Worm (Caenorhabditis elegans) whole organism, young adult: Measurements from ENCODE around the gene nep-25.

ENCODE experiments used
- D2030.7 ChIP-seq: fragments of 200-800 bp; sonication (Bioruptor generic); IDR thresholded peaks from 2 replicates; pipeline ENCODE4 v1.3.6; 2022; ENCODE audit warnings: missing genetic modification reagents, missing genetic modification characterization, missing compliant biosample characterization
- F52B5.7 ChIP-seq: sonication (generic microtip); optimal IDR thresholded peaks from 2 replicates; lab custom pipeline; 2016; ENCODE audit warnings: mild to moderate bottlenecking, missing genetic modification characterization, missing compliant biosample characterization
- F57C9.4 ChIP-seq: sonication (generic microtip); optimal IDR thresholded peaks from 2 replicates; lab custom pipeline; 2017; ENCODE audit warnings: mild to moderate bottlenecking, missing genetic modification characterization, missing compliant biosample characterization
- K11D2.4 ChIP-seq: fragments of 200-800 bp; sonication (Bioruptor generic); IDR thresholded peaks from 2 replicates; pipeline ENCODE4 v1.3.6; 2022; ENCODE audit warnings: missing genetic modification reagents, missing genetic modification characterization, missing compliant biosample characterization
- T26A5.8 ChIP-seq: sonication (generic microtip); optimal IDR thresholded peaks from 2 replicates; lab custom pipeline; 2016; ENCODE audit warnings: missing genetic modification characterization, missing compliant biosample characterization
- Y56A3A.18 ChIP-seq: fragments of 200-800 bp; sonication (Bioruptor generic); IDR thresholded peaks from 2 replicates; pipeline ENCODE4 v1.3.6; 2022; ENCODE audit warnings: missing genetic modification reagents, missing genetic modification characterization, missing compliant biosample characterization
- Y95B8A.8 ChIP-seq: fragments of 200-800 bp; sonication (Bioruptor generic); IDR thresholded peaks from 2 replicates; pipeline ENCODE4 v1.3.6; 2022; ENCODE audit warnings: missing genetic modification reagents, missing genetic modification characterization, missing compliant biosample characterization
- ZK185.1 ChIP-seq: sonication (generic microtip); optimal IDR thresholded peaks from 2 replicates; lab custom pipeline; 2016; ENCODE audit warnings: mild to moderate bottlenecking, missing genetic modification characterization, missing compliant biosample characterization; ENCODE audit not compliant: poor library complexity, severe bottlenecking
- ama-1 ChIP-seq, 3 experiments: fragments of 150-350 bp in 1 of 3; sonication (generic microtip) in 2 of 3; optimal IDR thresholded peaks; 2 replicates each; lab custom pipeline; 2014 to 2018; ENCODE audit warnings: missing biosample characterization in 2 of 3, missing genetic modification characterization in 2 of 3, missing genetic modification reagents in 2 of 3
- attf-3 ChIP-seq: fragments of 200-800 bp; sonication (Bioruptor generic); conservative IDR thresholded peaks from 2 replicates; pipeline ENCODE4 v1.3.6; 2022; ENCODE audit warnings: missing genetic modification reagents, missing genetic modification characterization, missing compliant biosample characterization
- attf-5 ChIP-seq: fragments of 200-800 bp; sonication (Bioruptor generic); optimal IDR thresholded peaks from 2 replicates; lab custom pipeline; 2018; ENCODE audit warnings: mild to moderate bottlenecking, missing genetic modification characterization, missing compliant biosample characterization
- attf-6 ChIP-seq: fragments of 200-800 bp; sonication (Bioruptor generic); IDR thresholded peaks from 2 replicates; pipeline ENCODE4 v1.3.6; 2022; ENCODE audit warnings: missing genetic modification reagents, missing genetic modification characterization, missing compliant biosample characterization
- ccch-3 ChIP-seq: fragments of 200-800 bp; sonication (Bioruptor generic); optimal IDR thresholded peaks from 2 replicates; lab custom pipeline; 2018; ENCODE audit warnings: mild to moderate bottlenecking, missing genetic modification characterization, missing compliant biosample characterization
- cebp-1 ChIP-seq, 2 experiments: fragments of 200-800 bp in 1 of 2; sonication (Bioruptor generic) in 1 of 2; sonication (generic microtip) in 1 of 2; IDR thresholded peaks in 1 of 2; optimal IDR thresholded peaks in 1 of 2; 2 replicates each; pipeline versions ENCODE4 v1.3.6 to Lab custom; 2017 to 2022; ENCODE audit warnings: missing compliant biosample characterization in 2 of 2, missing genetic modification characterization in 2 of 2, mild to moderate bottlenecking in 1 of 2, missing genetic modification reagents in 1 of 2, moderate library complexity in 1 of 2
- ceh-100 ChIP-seq: fragments of 200-800 bp; sonication (Bioruptor generic); IDR thresholded peaks from 2 replicates; pipeline ENCODE4 v1.3.6; 2022; ENCODE audit warnings: missing genetic modification reagents, missing genetic modification characterization, missing compliant biosample characterization
- ceh-40 ChIP-seq: fragments of 200-800 bp; sonication (Bioruptor generic); IDR thresholded peaks from 2 replicates; pipeline ENCODE4 v1.3.6; 2022; ENCODE audit warnings: missing genetic modification characterization, missing compliant biosample characterization
- dox-1 ChIP-seq: fragments of 200-800 bp; sonication (Bioruptor generic); IDR thresholded peaks from 2 replicates; pipeline ENCODE4 v1.3.6; 2022; ENCODE audit warnings: missing genetic modification reagents, missing genetic modification characterization, missing compliant biosample characterization
- dpff-1 ChIP-seq: sonication (generic microtip); optimal IDR thresholded peaks from 2 replicates; lab custom pipeline; 2017; ENCODE audit warnings: mild to moderate bottlenecking, missing genetic modification characterization, missing compliant biosample characterization
- egl-18 ChIP-seq: fragments of 200-800 bp; sonication (Bioruptor generic); IDR thresholded peaks from 2 replicates; pipeline ENCODE4 v1.3.6; 2022; ENCODE audit warnings: missing genetic modification reagents, missing genetic modification characterization, missing compliant biosample characterization
- hlh-12 ChIP-seq: sonication (generic microtip); optimal IDR thresholded peaks from 2 replicates; lab custom pipeline; 2016; ENCODE audit warnings: missing genetic modification characterization, missing compliant biosample characterization
- hsf-1 ChIP-seq: fragments of 200-800 bp; sonication (Bioruptor generic); IDR thresholded peaks from 2 replicates; pipeline ENCODE4 v1.3.6; 2022; ENCODE audit warnings: missing genetic modification reagents, missing genetic modification characterization, missing compliant biosample characterization
- lin-54 ChIP-seq: fragments of 200-800 bp; sonication (Bioruptor generic); optimal IDR thresholded peaks from 2 replicates; lab custom pipeline; 2018; ENCODE audit warnings: mild to moderate bottlenecking, missing genetic modification characterization, missing compliant biosample characterization
- lsy-27 ChIP-seq: sonication (generic microtip); optimal IDR thresholded peaks from 2 replicates; lab custom pipeline; 2017; ENCODE audit warnings: missing genetic modification characterization, mild to moderate bottlenecking, missing compliant biosample characterization, antibody characterized with exemption, missing genotype, borderline replicate concordance; ENCODE audit not compliant: insufficient read depth
- madf-10 ChIP-seq: sonication (generic microtip); optimal IDR thresholded peaks from 2 replicates; lab custom pipeline; 2016; ENCODE audit warnings: mild to moderate bottlenecking, missing genetic modification characterization, missing compliant biosample characterization
- mel-28 ChIP-seq: sonication (generic microtip); optimal IDR thresholded peaks from 2 replicates; lab custom pipeline; 2016; ENCODE audit warnings: borderline replicate concordance, mild to moderate bottlenecking, missing genetic modification characterization, missing compliant biosample characterization
- mes-4 ChIP-seq: sonication (generic microtip); optimal IDR thresholded peaks from 2 replicates; lab custom pipeline; 2016; ENCODE audit warnings: missing genotype, missing genetic modification characterization, missing compliant biosample characterization
- nfya-1 ChIP-seq: sonication (generic microtip); optimal IDR thresholded peaks from 2 replicates; lab custom pipeline; 2017; ENCODE audit warnings: antibody characterized with exemption, missing compliant biosample characterization, missing genetic modification characterization, borderline replicate concordance; ENCODE audit not compliant: insufficient read depth
- nfyb-1 ChIP-seq: fragments of 200-800 bp; sonication (Bioruptor generic); IDR thresholded peaks from 2 replicates; pipeline ENCODE4 v1.3.6; 2022; ENCODE audit warnings: missing genetic modification reagents, missing genetic modification characterization, missing compliant biosample characterization
- nhr-27 ChIP-seq: fragments of 200-800 bp; sonication (Bioruptor generic); optimal IDR thresholded peaks from 2 replicates; lab custom pipeline; 2018; ENCODE audit warnings: mild to moderate bottlenecking, missing genetic modification characterization, moderate library complexity, missing compliant biosample characterization
- nhr-80 ChIP-seq: sonication (generic microtip); optimal IDR thresholded peaks from 2 replicates; lab custom pipeline; 2016; ENCODE audit warnings: missing genetic modification characterization, missing compliant biosample characterization
- pha-4 ChIP-seq: fragments of 150-350 bp; sonication (generic microtip); optimal IDR thresholded peaks from 2 replicates; lab custom pipeline; 2014; ENCODE audit warnings: missing biosample characterization, missing genetic modification reagents, missing genetic modification characterization
- rcor-1 ChIP-seq: fragments of 200-800 bp; sonication (Bioruptor generic); IDR thresholded peaks from 2 replicates; pipeline ENCODE4 v1.3.6; 2022; ENCODE audit warnings: missing genetic modification reagents, missing genetic modification characterization, missing compliant biosample characterization
- sea-2 ChIP-seq: fragments of 200-800 bp; sonication (Bioruptor generic); IDR thresholded peaks from 2 replicates; pipeline ENCODE4 v1.3.6; 2022; ENCODE audit warnings: missing genetic modification characterization, missing compliant biosample characterization
- snpc-1.3 ChIP-seq: sonication (generic microtip); optimal IDR thresholded peaks from 2 replicates; lab custom pipeline; 2017; ENCODE audit warnings: missing genetic modification characterization, mild to moderate bottlenecking, missing compliant biosample characterization, antibody characterized with exemption, moderate library complexity, missing genotype, missing genetic modification reagents; ENCODE audit not compliant: insufficient read depth
- snpc-4 ChIP-seq, 5 experiments: fragments of 150-350 bp in 1 of 5; sonication (generic microtip) in 4 of 5; optimal IDR thresholded peaks; 2 replicates each; lab custom pipeline; 2014 to 2018; ENCODE audit warnings: missing genetic modification characterization in 5 of 5, missing biosample characterization in 3 of 5, antibody characterized with exemption in 2 of 5, mild to moderate bottlenecking in 2 of 5, missing compliant biosample characterization in 2 of 5, missing genotype in 2 of 5, moderate library complexity in 2 of 5, missing genetic modification reagents in 1 of 5
- sptf-2 ChIP-seq: fragments of 200-800 bp; sonication (Bioruptor generic); optimal IDR thresholded peaks from 2 replicates; lab custom pipeline; 2018; ENCODE audit warnings: mild to moderate bottlenecking, missing genetic modification characterization, missing compliant biosample characterization
- unc-62 ChIP-seq: fragments of 150-350 bp; optimal IDR thresholded peaks from 2 replicates; lab custom pipeline; 2014; ENCODE audit warnings: missing biosample characterization, missing genetic modification reagents, missing genetic modification characterization
- zfh-2 ChIP-seq: fragments of 200-800 bp; sonication (Bioruptor generic); conservative IDR thresholded peaks from 2 replicates; pipeline ENCODE4 v1.3.6; 2022; ENCODE audit warnings: missing genetic modification reagents, missing genetic modification characterization, missing compliant biosample characterization
- ztf-25 ChIP-seq: fragments of 200-800 bp; sonication (Bioruptor generic); IDR thresholded peaks from 2 replicates; pipeline ENCODE4 v1.3.6; 2022; ENCODE audit warnings: missing genetic modification reagents, missing genetic modification characterization, missing compliant biosample characterization
- ztf-28 ChIP-seq: fragments of 200-800 bp; sonication (Bioruptor generic); IDR thresholded peaks from 2 replicates; pipeline ENCODE4 v1.3.6; 2022; ENCODE audit warnings: missing genetic modification reagents, missing genetic modification characterization, missing compliant biosample characterization

nep-25 gene

ce11 chrII:5838453-5838852 is 3.6 kb upstream of the nep-25 start, which contains the start of gene ZK1248.15:
Gene ZK1248.15 (minus strand): TSS chrII:5838553.
- no peak for TF ChIP-seq attf-5 (GFP tag; lab: Kevin White, UChicago)
- no peak for TF ChIP-seq hlh-12 (tag; lab: Kevin White, UChicago)
- no peak for TF ChIP-seq nhr-80 (tag; lab: Kevin White, UChicago)
- TF ChIP-seq ZK185.1 (tag; lab: Kevin White, UChicago), result no peak

ce11 chrII:5839227-5839626 is 2.8 kb upstream of the nep-25 start, which contains the start of gene ZK1248.19:
Gene ZK1248.19 (minus strand): TSS chrII:5839414.
- TF ChIP-seq pha-4, result no peak
- no peak for TF ChIP-seq sptf-2 (GFP tag; lab: Kevin White, UChicago)
- peak; percentile 70; the same call in 1 of the 2 replicates for TF ChIP-seq rcor-1
- no peak for TF ChIP-seq attf-6
- TF ChIP-seq ceh-100, result peak; percentile 52; the same call in 1 of the 2 replicates
- TF ChIP-seq lsy-27, result no peak
- TF ChIP-seq snpc-4 (GFP tag; optimal IDR thresholded peaks at IDR 0.05; lab: Kevin White, UChicago), result no peak
- TF ChIP-seq snpc-4 (tag; optimal IDR thresholded peaks at IDR 0.05; lab: Kevin White, UChicago), result peak in 1 of 4 experiments; percentile 26
- no peak for TF ChIP-seq attf-3 (GFP tag; lab: Robert Waterston, UW)
- TF ChIP-seq, all 124 proteins: peak for 3

- no peak for TF ChIP-seq ceh-40 (GFP tag; lab: Robert Waterston, UW)
- TF ChIP-seq ama-1 (optimal IDR thresholded peaks at IDR 0.05; lab: Kevin White, UChicago), result no peak
- TF ChIP-seq ama-1 (GFP tag; optimal IDR thresholded peaks at IDR 0.05; lab: Kevin White, UChicago), result no peak
Observed at ce11 chrII:5841053-5841547, 940 bp upstream of the nep-25 start, which contains the start of gene lec-5. Gene lec-5 (minus strand): TSS chrII:5841103.

ce11 chrII:5844694-5845129 is 2.7 kb downstream of the nep-25 start:
- TF ChIP-seq Y95B8A.8 (GFP tag; lab: Robert Waterston, UW), result peak; percentile 98
- TF ChIP-seq nhr-27 (tag; lab: Kevin White, UChicago), result peak; percentile 93
- peak; percentile 100 for TF ChIP-seq attf-6
- peak; percentile 93 for TF ChIP-seq lsy-27
- peak; percentile 77 for TF ChIP-seq mes-4 (tag; lab: Kevin White, UChicago)
- TF ChIP-seq hsf-1 (GFP tag; lab: Robert Waterston, UW), result peak; percentile 82
- TF ChIP-seq lin-54 (GFP tag; lab: Kevin White, UChicago), result peak; percentile 96
- peak; percentile 96 for TF ChIP-seq snpc-1.3 (tag; lab: Kevin White, UChicago)
- TF ChIP-seq zfh-2 (GFP tag; lab: Robert Waterston, UW), result peak; percentile 97
- peak; percentile 97 for TF ChIP-seq madf-10 (tag; lab: Kevin White, UChicago)
- TF ChIP-seq F57C9.4 (tag; lab: Kevin White, UChicago), result peak; percentile 96
- TF ChIP-seq unc-62 (GFP tag; lab: Kevin White, UChicago), result peak; percentile 67
- TF ChIP-seq hlh-12 (tag; lab: Kevin White, UChicago), result peak; percentile 2
- peak; percentile 80 for TF ChIP-seq ztf-25 (GFP tag; lab: Robert Waterston, UW)
- peak; percentile 99 for TF ChIP-seq dox-1 (GFP tag; lab: Robert Waterston, UW)
- peak; percentile 95 for TF ChIP-seq egl-18 (GFP tag; lab: Robert Waterston, UW)
- TF ChIP-seq nfya-1 (tag; lab: Kevin White, UChicago), result no peak
- peak; percentile 91 for TF ChIP-seq sptf-2 (GFP tag; lab: Kevin White, UChicago)
- peak; percentile 98 for TF ChIP-seq F52B5.7 (tag; lab: Kevin White, UChicago)
- TF ChIP-seq T26A5.8 (tag; lab: Kevin White, UChicago), result peak; percentile 81
- TF ChIP-seq cebp-1 (GFP tag; IDR thresholded peaks at IDR 0.05; lab: Robert Waterston, UW), result peak; percentile 91
- peak; percentile 98 for TF ChIP-seq cebp-1 (tag; optimal IDR thresholded peaks at IDR 0.05; lab: Kevin White, UChicago)
- peak; percentile 81 for TF ChIP-seq dpff-1 (tag; lab: Kevin White, UChicago)
- TF ChIP-seq K11D2.4 (GFP tag; lab: Robert Waterston, UW), result peak; percentile 98
- peak; percentile 99 for TF ChIP-seq D2030.7 (GFP tag; lab: Robert Waterston, UW)
- peak; percentile 94 for TF ChIP-seq ztf-28 (GFP tag; lab: Robert Waterston, UW)
- TF ChIP-seq Y56A3A.18, result peak; percentile 98
- TF ChIP-seq nfyb-1 (GFP tag; lab: Robert Waterston, UW), result peak; percentile 99
- peak; percentile 31 for TF ChIP-seq ccch-3 (GFP tag; lab: Kevin White, UChicago)
- peak; percentile 87 for TF ChIP-seq mel-28
- peak; percentile 81 for TF ChIP-seq nhr-80 (tag; lab: Kevin White, UChicago)
- peak; percentile 93 for TF ChIP-seq sea-2 (GFP tag; lab: Robert Waterston, UW)
